Worm (Caenorhabditis elegans): ENCODE measurements around the gene tsp-18.
A peak's percentile ranks its signal among the peaks of the same experiment; 100 is the strongest.

Gene tsp-18

DNA sequence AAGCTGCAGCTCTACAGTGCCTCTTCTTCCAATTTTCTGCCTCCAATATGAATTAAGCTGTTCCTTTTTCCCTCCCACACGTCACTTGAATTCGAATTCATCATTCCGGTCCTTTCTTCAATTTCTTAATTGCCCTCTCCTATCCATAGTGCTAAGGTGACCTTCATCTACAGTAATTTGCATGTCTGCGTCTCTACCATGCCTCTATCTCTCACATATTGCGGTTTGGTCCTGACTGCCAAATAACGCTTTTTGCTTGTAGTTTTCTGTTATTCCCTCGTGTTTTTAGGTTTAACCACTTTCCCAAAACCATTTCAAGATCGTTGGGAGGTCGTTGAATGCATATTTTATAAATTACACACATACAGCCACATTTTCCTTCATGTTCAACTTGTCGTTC is 23.7 kb upstream of the tsp-18 start:
- TF ChIP-seq hlh-30 (tag; optimal IDR thresholded peaks at IDR 0.05; ENCODE audit: insufficient read depth) (peak; percentile 24), cey-2 (tag; optimal IDR thresholded peaks at IDR 0.05; ENCODE audit: borderline replicate concordance, insufficient read depth) (no peak), nhr-28 (tag; optimal IDR thresholded peaks at IDR 0.05) (peak; percentile 30)

DNA sequence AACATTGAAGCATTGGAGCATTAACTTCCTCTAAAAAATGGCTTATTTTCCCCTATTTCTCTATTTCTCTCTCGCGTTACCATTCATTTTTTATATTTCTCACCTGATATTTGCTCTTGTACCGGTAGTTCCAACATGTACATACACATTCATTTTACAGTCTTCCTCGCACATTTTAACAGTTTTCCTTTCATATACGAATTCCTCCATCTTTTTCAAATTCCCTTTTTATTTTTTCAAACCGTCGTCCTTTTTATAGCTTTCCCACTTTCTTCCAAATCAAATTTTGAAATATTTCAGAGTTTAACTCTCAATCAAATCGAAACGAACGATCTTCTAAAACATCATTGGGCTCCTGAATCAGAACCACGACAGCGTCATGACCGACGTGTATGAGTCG is 20.1 kb upstream of the tsp-18 start, which contains the start of gene rfip-1:
Gene rfip-1, plus strand, starts transcription at position 301 of the 400 bp plus-strand sequence.
- TF ChIP-seq zag-1 (tag; optimal IDR thresholded peaks at IDR 0.05): no peak
- TF ChIP-seq hlh-30 (tag; optimal IDR thresholded peaks at IDR 0.05; ENCODE audit: insufficient read depth): no peak
- TF ChIP-seq gei-8 (GFP tag; optimal IDR thresholded peaks at IDR 0.05): no peak
- TF ChIP-seq saeg-2 (GFP tag; IDR thresholded peaks at IDR 0.05): no peak
- TF ChIP-seq egl-27 (tag; optimal IDR thresholded peaks at IDR 0.05): no peak
- no peak for TF ChIP-seq D1046.2 (GFP tag; IDR thresholded peaks at IDR 0.05)
- TF ChIP-seq jun-1 (tag; optimal IDR thresholded peaks at IDR 0.05): no peak
- no peak for TF ChIP-seq daf-12 (tag; optimal IDR thresholded peaks at IDR 0.05)

ce11 chrII:5885966-5886621 is 18.3 kb upstream of the tsp-18 start:
- peak; percentile 21 to 32 for TF ChIP-seq lsy-2 (tag; optimal IDR thresholded peaks at IDR 0.05)
- no peak for TF ChIP-seq D1046.2 (GFP tag; IDR thresholded peaks at IDR 0.05)
- no peak for TF ChIP-seq nhr-10 (tag; optimal IDR thresholded peaks at IDR 0.05)
- no peak for TF ChIP-seq nhr-76 (tag; optimal IDR thresholded peaks at IDR 0.05)
- TF ChIP-seq ceh-32 (tag; optimal IDR thresholded peaks at IDR 0.05; ENCODE audit: poor library complexity): no peak
- no peak for TF ChIP-seq zfp-3 (GFP tag; conservative IDR thresholded peaks at IDR 0.05)
- TF ChIP-seq ztf-11 (tag; optimal IDR thresholded peaks at IDR 0.05): no peak
- TF ChIP-seq dmd-8 (GFP tag; IDR thresholded peaks at IDR 0.05): no peak
- TF ChIP-seq ces-1 (GFP tag; optimal IDR thresholded peaks at IDR 0.05): no peak
- TF ChIP-seq nhr-11 (tag; optimal IDR thresholded peaks at IDR 0.05): no peak
- TF ChIP-seq mxl-3 (GFP tag; optimal IDR thresholded peaks at IDR 0.05): peak; percentile 48
- no peak for TF ChIP-seq set-16 (GFP tag; IDR thresholded peaks at IDR 0.05)
- no peak for TF ChIP-seq aly-2 (tag; optimal IDR thresholded peaks at IDR 0.05)
- TF ChIP-seq dmd-6 (GFP tag; IDR thresholded peaks at IDR 0.05): peak; percentile 36; the same call in 1 of the 2 replicates
- TF ChIP-seq hlh-11 (tag; optimal IDR thresholded peaks at IDR 0.05): peak; percentile 69
- TF ChIP-seq aha-1 (tag): peak; percentile 70
- TF ChIP-seq T20F7.1 (GFP tag; optimal IDR thresholded peaks at IDR 0.05): no peak
- TF ChIP-seq snpc-1.2 (GFP tag; IDR thresholded peaks at IDR 0.05): no peak
- TF ChIP-seq nhr-102 (tag; optimal IDR thresholded peaks at IDR 0.05): peak; percentile 4
- no peak for TF ChIP-seq arid-1 (GFP tag; conservative IDR thresholded peaks at IDR 0.05)
- TF ChIP-seq gei-8 (GFP tag; optimal IDR thresholded peaks at IDR 0.05): no peak
- TF ChIP-seq ceh-44 (GFP tag; IDR thresholded peaks at IDR 0.05): no peak
- peak; percentile 57 for TF ChIP-seq ama-1 (optimal IDR thresholded peaks at IDR 0.05)
- TF ChIP-seq hlh-30 (tag; optimal IDR thresholded peaks at IDR 0.05; ENCODE audit: insufficient read depth): peak; percentile 59
- TF ChIP-seq nhr-25 (tag; optimal IDR thresholded peaks at IDR 0.05; ENCODE audit: borderline replicate concordance, insufficient read depth): no peak
- TF ChIP-seq dpl-1 (GFP tag; optimal IDR thresholded peaks at IDR 0.05): no peak
- TF ChIP-seq mdl-1 (tag; optimal IDR thresholded peaks at IDR 0.05): peak in 1 of 2 experiments; percentile 25
- TF ChIP-seq dve-1 (tag; optimal IDR thresholded peaks at IDR 0.05; ENCODE audit: insufficient read depth): peak; percentile 71
- TF ChIP-seq jun-1 (tag; optimal IDR thresholded peaks at IDR 0.05): no peak
- peak; percentile 42 for TF ChIP-seq nhr-48 (tag; optimal IDR thresholded peaks at IDR 0.05)
- peak; percentile 64 for TF ChIP-seq mep-1 (tag; optimal IDR thresholded peaks at IDR 0.05)
- no peak for TF ChIP-seq lin-15B (tag; optimal IDR thresholded peaks at IDR 0.05)
- no peak for TF ChIP-seq lim-7 (GFP tag; IDR thresholded peaks at IDR 0.05)
- peak; percentile 52 for TF ChIP-seq nhr-6 (tag; optimal IDR thresholded peaks at IDR 0.05)
- TF ChIP-seq mes-2 (tag; optimal IDR thresholded peaks at IDR 0.05; ENCODE audit: poor library complexity, severe bottlenecking): peak; percentile 30
- peak; percentile 81 for TF ChIP-seq nhr-28 (tag; optimal IDR thresholded peaks at IDR 0.05)
- TF ChIP-seq F26F4.8 (GFP tag; conservative IDR thresholded peaks at IDR 0.05): no peak
- TF ChIP-seq nhr-42 (GFP tag; IDR thresholded peaks at IDR 0.05): no peak
- peak; percentile 10 for TF ChIP-seq nhr-77 (tag; optimal IDR thresholded peaks at IDR 0.05)
- TF ChIP-seq daf-16 (GFP tag; optimal IDR thresholded peaks at IDR 0.05): no peak
- TF ChIP-seq daf-16 (tag; optimal IDR thresholded peaks at IDR 0.05): peak; percentile 36
